Worm (Caenorhabditis elegans): ENCODE data around the gene Y44A6D.5.
"Not testable (repeated sequence)": the region's sequence is repeated elsewhere in the genome, so short reads cannot be mapped to it uniquely, and the experiment has no call there.

DNA sequence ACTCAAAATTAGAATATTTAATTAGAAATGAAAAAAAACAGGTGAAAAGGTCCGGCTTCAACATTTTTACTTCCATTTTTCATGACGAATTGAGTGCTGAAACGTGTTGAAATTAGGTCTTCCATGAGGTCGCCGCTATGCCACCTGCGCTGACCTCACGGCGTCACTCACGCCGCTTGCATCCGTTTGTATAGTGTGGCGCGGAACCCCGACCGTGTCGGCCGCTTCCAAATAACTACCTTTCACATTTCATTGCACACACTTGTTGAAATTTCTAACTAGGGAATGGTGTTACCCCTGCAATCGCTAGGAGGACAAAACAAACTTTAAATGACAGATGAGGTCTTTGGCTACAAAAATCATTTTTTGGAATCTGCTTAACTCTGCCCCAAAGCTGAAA is 658 bp upstream of the Y44A6D.5 start:
- TF ChIP-seq egl-27 (tag; optimal IDR thresholded peaks at IDR 0.05); ama-1 (optimal IDR thresholded peaks at IDR 0.05); unc-55 (GFP tag; optimal IDR thresholded peaks at IDR 0.05); mdl-1 (tag; optimal IDR thresholded peaks at IDR 0.05); mab-5 (tag; optimal IDR thresholded peaks at IDR 0.05); nhr-12 (tag; optimal IDR thresholded peaks at IDR 0.05); nhr-11 (tag; optimal IDR thresholded peaks at IDR 0.05): not testable (repeated sequence)
